4 worm cellular contexts compared by ENCODE assay signal in genomic region chrII:12301233-12301632, ce11.
TF ChIP-seq lines count a peak whose summit lies in the region.

No protein-coding gene starts in this region.

TF ChIP-seq in whole organism, L3 larva, 47 proteins besides CTCF, POLR2A, EP300 and RAD21:
- TF ChIP-seq hmg-11 (tag; optimal IDR thresholded peaks at IDR 0.05; lab: Kevin White, UChicago), result no peak
- peak; percentile 98 for TF ChIP-seq ceh-28 (tag; optimal IDR thresholded peaks at IDR 0.05; lab: Kevin White, UChicago)

TF ChIP-seq in whole organism, L4 larva, 104 proteins besides CTCF, POLR2A, EP300 and RAD21:
- peak; percentile 42 for TF ChIP-seq aha-1 (tag; lab: Kevin White, UChicago)
- no peak for TF ChIP-seq daf-8 (GFP tag; IDR thresholded peaks at IDR 0.05; lab: Robert Waterston, UW)
- TF ChIP-seq ceh-28 (tag; optimal IDR thresholded peaks at IDR 0.05; lab: Kevin White, UChicago), result peak; percentile 96

TF ChIP-seq in whole organism, late embryonic, 69 proteins besides CTCF, POLR2A, EP300 and RAD21:
- peak; percentile 68 for TF ChIP-seq ceh-48 (tag; optimal IDR thresholded peaks at IDR 0.05; lab: Kevin White, UChicago)
- no peak for TF ChIP-seq nhr-232 (tag; optimal IDR thresholded peaks at IDR 0.05; lab: Kevin White, UChicago)

TF ChIP-seq in whole organism, midembryonic, 9 proteins besides CTCF, POLR2A, EP300 and RAD21:
- TF ChIP-seq T22C8.4 (GFP tag; IDR thresholded peaks at IDR 0.05; lab: Robert Waterston, UW), result peak; percentile 95
- TF ChIP-seq ztf-29 (GFP tag; IDR thresholded peaks at IDR 0.05; lab: Robert Waterston, UW), result no peak
